Worm (Caenorhabditis elegans): ENCODE data around the gene lap-1.

lap-1 gene

ce11 chrIII:8417192-8417967 is 15.7 kb upstream of the lap-1 start (continued):
- peak; percentile 77 for TF ChIP-seq nhr-25 (tag; optimal IDR thresholded peaks at IDR 0.05; ENCODE audit: borderline replicate concordance, insufficient read depth)
- peak; percentile 34 for TF ChIP-seq gei-8 (GFP tag; optimal IDR thresholded peaks at IDR 0.05)
- TF ChIP-seq zfp-3 (GFP tag; conservative IDR thresholded peaks at IDR 0.05) = no peak
- no peak for TF ChIP-seq ztf-11 (tag; optimal IDR thresholded peaks at IDR 0.05)
- TF ChIP-seq lin-39 (tag; optimal IDR thresholded peaks at IDR 0.05) = peak; percentile 57
- TF ChIP-seq spr-3 (GFP tag; optimal IDR thresholded peaks at IDR 0.05) = peak; percentile 31
- TF ChIP-seq dmd-9 (GFP tag; IDR thresholded peaks at IDR 0.05) = peak; percentile 23; the same call in 1 of the 2 replicates
- TF ChIP-seq lim-7 (GFP tag; IDR thresholded peaks at IDR 0.05) = no peak
- TF ChIP-seq madf-5 (GFP tag; IDR thresholded peaks at IDR 0.05) = no peak
- TF ChIP-seq vab-7 (GFP tag; IDR thresholded peaks at IDR 0.05) = peak; percentile 34; the same call in 1 of the 2 replicates
- no peak for TF ChIP-seq ceh-62 (tag; optimal IDR thresholded peaks at IDR 0.05)
- TF ChIP-seq dmd-8 (GFP tag; IDR thresholded peaks at IDR 0.05) = no peak
- TF ChIP-seq nhr-42 (GFP tag; IDR thresholded peaks at IDR 0.05) = peak; percentile 39; the same call in 1 of the 2 replicates
- peak; percentile 43 for TF ChIP-seq dpl-1 (GFP tag; optimal IDR thresholded peaks at IDR 0.05)
- peak; percentile 53 for TF ChIP-seq pqm-1 (tag; optimal IDR thresholded peaks at IDR 0.05)
- peak; percentile 97 for TF ChIP-seq rbr-2 (tag; optimal IDR thresholded peaks at IDR 0.05)
- peak; percentile 70 for TF ChIP-seq mxl-3 (GFP tag; optimal IDR thresholded peaks at IDR 0.05)
- peak; percentile 95 for TF ChIP-seq dve-1 (tag; optimal IDR thresholded peaks at IDR 0.05; ENCODE audit: insufficient read depth)
- peak; percentile 54 for TF ChIP-seq set-16 (GFP tag; IDR thresholded peaks at IDR 0.05)
- no peak for TF ChIP-seq F49E8.2 (tag; optimal IDR thresholded peaks at IDR 0.05; ENCODE audit: borderline replicate concordance)
- no peak for TF ChIP-seq fos-1 (tag; optimal IDR thresholded peaks at IDR 0.05)
- TF ChIP-seq php-3 (GFP tag; IDR thresholded peaks at IDR 0.05) = peak; percentile 77
- peak; percentile 95 for TF ChIP-seq nhr-11 (tag; optimal IDR thresholded peaks at IDR 0.05)
- TF ChIP-seq unc-130 (GFP tag; optimal IDR thresholded peaks at IDR 0.05) = no peak
- TF ChIP-seq ZK337.2 (GFP tag; IDR thresholded peaks at IDR 0.05) = no peak
- TF ChIP-seq mdt-29 (GFP tag; IDR thresholded peaks at IDR 0.05) = no peak
- peak; percentile 96 for TF ChIP-seq mep-1 (tag; optimal IDR thresholded peaks at IDR 0.05)
- TF ChIP-seq dmd-6 (GFP tag; IDR thresholded peaks at IDR 0.05) = peak; percentile 79
- peak; percentile 94 for TF ChIP-seq hmg-1.1 (GFP tag; IDR thresholded peaks at IDR 0.05)
- TF ChIP-seq aha-1 (tag) = peak; percentile 98
- peak; percentile 34 for TF ChIP-seq ztf-7 (tag; optimal IDR thresholded peaks at IDR 0.05)
- no peak for TF ChIP-seq nhr-10 (tag; optimal IDR thresholded peaks at IDR 0.05)
- TF ChIP-seq Y48G9A.11 (GFP tag; IDR thresholded peaks at IDR 0.05) = no peak
- no peak for TF ChIP-seq ama-1 (optimal IDR thresholded peaks at IDR 0.05)
- peak; percentile 71 to 100 for TF ChIP-seq unc-62 (GFP tag; optimal IDR thresholded peaks at IDR 0.05 in 1 of 2)
- TF ChIP-seq unc-62 (tag; optimal IDR thresholded peaks at IDR 0.05) = peak; percentile 83
- TF ChIP-seq ceh-32 (tag; optimal IDR thresholded peaks at IDR 0.05; ENCODE audit: poor library complexity) = peak; percentile 71
- TF ChIP-seq hif-1 (tag; optimal IDR thresholded peaks at IDR 0.05) = peak; percentile 39 to 73
- peak; percentile 69 for TF ChIP-seq jun-1 (tag; optimal IDR thresholded peaks at IDR 0.05)
- TF ChIP-seq snpc-1.2 (GFP tag; IDR thresholded peaks at IDR 0.05) = no peak
- TF ChIP-seq madf-9 (GFP tag; conservative IDR thresholded peaks at IDR 0.05) = peak; percentile 71
- TF ChIP-seq nhr-77 (tag; optimal IDR thresholded peaks at IDR 0.05) = peak; percentile 41
- peak; percentile 89 for TF ChIP-seq F37D6.2 (tag; optimal IDR thresholded peaks at IDR 0.05)
- TF ChIP-seq nhr-102 (tag; optimal IDR thresholded peaks at IDR 0.05) = peak; percentile 90
- no peak for TF ChIP-seq zip-11 (GFP tag; IDR thresholded peaks at IDR 0.05)
- peak; percentile 54 for TF ChIP-seq fkh-10 (GFP tag; optimal IDR thresholded peaks at IDR 0.05)
- TF ChIP-seq sdz-12 (GFP tag; optimal IDR thresholded peaks at IDR 0.05) = no peak
- TF ChIP-seq R02D3.7 (tag; optimal IDR thresholded peaks at IDR 0.05) = no peak
- peak; percentile 93 for TF ChIP-seq F10B5.3 (tag; optimal IDR thresholded peaks at IDR 0.05)
- TF ChIP-seq nhr-111 (GFP tag; optimal IDR thresholded peaks at IDR 0.05) = no peak
